Fruit fly (Drosophila melanogaster): ENCODE results near the gene CG2202.

dm6 chrX:10899232-10899631 lies 50.7 kb downstream of the CG2202 start, which contains the start of gene CG1582:
- TF ChIP-seq hb (GFP tag; IDR thresholded peaks at IDR 0.05; ENCODE audit: partially characterized antibody) (no peak), lov (optimal IDR thresholded peaks at IDR 0.05) (no peak), lov (GFP tag; IDR thresholded peaks at IDR 0.05) (no peak), CG12071 (GFP tag; optimal IDR thresholded peaks at IDR 0.05) (no peak), sens-2 (GFP tag; IDR thresholded peaks at IDR 0.05) (no peak), CG7271 (tag; optimal IDR thresholded peaks at IDR 0.05) (no peak), Dll (GFP tag; IDR thresholded peaks at IDR 0.05; ENCODE audit: partially characterized antibody) (no peak)
